Worm (Caenorhabditis elegans): ENCODE measurements around the gene str-90.

ce11 chrV:8058359-8058758 is 44.7 kb upstream of the str-90 start, which contains the start of gene str-138:
- TF ChIP-seq crh-2 (tag; optimal IDR thresholded peaks at IDR 0.05) (no peak), nhr-11 (tag; optimal IDR thresholded peaks at IDR 0.05) (no peak)
